Fruit fly (Drosophila melanogaster) whole organism, prepupa: ENCODE results near the gene Trmt61.
A peak's percentile ranks its signal among the peaks of the same experiment; 100 is the strongest.

Experiments used
- Blimp-1 ChIP-seq: fragments of 200-800 bp; sonication (Bioruptor generic); optimal IDR thresholded peaks from 3 replicates; lab custom pipeline; 2017; ENCODE audit warnings: missing biosample characterization, missing genetic modification characterization, mild to moderate bottlenecking, moderate library complexity, missing genetic modification reagents
- CG10631 ChIP-seq: fragments of 200-800 bp; sonication (Bioruptor generic); optimal IDR thresholded peaks from 2 replicates; lab custom pipeline; 2016; ENCODE audit warnings: missing biosample characterization, missing genetic modification characterization
- CG11294 ChIP-seq: fragments of 200-800 bp; sonication (Bioruptor generic); IDR thresholded peaks from 2 replicates; pipeline ENCODE4 v1.3.6; 2022; ENCODE audit warnings: missing biosample characterization, missing genetic modification characterization
- CG11762 ChIP-seq: fragments of 200-800 bp; sonication (Bioruptor generic); optimal IDR thresholded peaks from 3 replicates; lab custom pipeline; 2016; ENCODE audit warnings: missing biosample characterization, missing genetic modification characterization; ENCODE audit not compliant: insufficient read depth
- CG11902 ChIP-seq: fragments of 200-800 bp; sonication (Bioruptor generic); optimal IDR thresholded peaks from 3 replicates; lab custom pipeline; 2016; ENCODE audit warnings: missing biosample characterization, missing genetic modification characterization
- CG15336 ChIP-seq: fragments of 200-800 bp; sonication (Bioruptor generic); IDR thresholded peaks from 2 replicates; pipeline ENCODE4 v1.3.6; 2022; ENCODE audit warnings: missing biosample characterization, missing genetic modification characterization
- CG1621 ChIP-seq: fragments of 200-800 bp; sonication (Bioruptor generic); optimal IDR thresholded peaks from 3 replicates; lab custom pipeline; 2018; ENCODE audit warnings: missing biosample characterization, mild to moderate bottlenecking, missing genetic modification characterization
- CG16779 ChIP-seq: fragments of 200-800 bp; sonication (Bioruptor generic); optimal IDR thresholded peaks from 3 replicates; lab custom pipeline; 2017; ENCODE audit warnings: missing biosample characterization, mild to moderate bottlenecking, missing genetic modification characterization
- CG32006 ChIP-seq: fragments of 200-800 bp; sonication (Bioruptor generic); optimal IDR thresholded peaks from 3 replicates; lab custom pipeline; 2017; ENCODE audit warnings: missing biosample characterization, mild to moderate bottlenecking, missing genetic modification characterization
- CG34406 ChIP-seq: fragments of 200-800 bp; sonication (Bioruptor generic); optimal IDR thresholded peaks from 3 replicates; lab custom pipeline; 2016; ENCODE audit warnings: missing biosample characterization, missing genetic modification characterization
- CG3919 ChIP-seq: fragments of 200-800 bp; sonication (Bioruptor generic); optimal IDR thresholded peaks from 3 replicates; lab custom pipeline; 2016; ENCODE audit warnings: missing biosample characterization, missing genetic modification characterization
- CG4318 ChIP-seq: fragments of 200-800 bp; sonication (Bioruptor generic); optimal IDR thresholded peaks from 3 replicates; lab custom pipeline; 2017; ENCODE audit warnings: missing biosample characterization, mild to moderate bottlenecking, missing genetic modification characterization
- CG6163 ChIP-seq: fragments of 200-800 bp; sonication (Bioruptor generic); IDR thresholded peaks from 3 replicates; pipeline ENCODE4 v1.3.6; 2022; ENCODE audit warnings: missing biosample characterization, missing genetic modification characterization
- CG6276 ChIP-seq: fragments of 200-800 bp; sonication (Bioruptor generic); optimal IDR thresholded peaks from 2 replicates; lab custom pipeline; 2017; ENCODE audit warnings: missing biosample characterization, mild to moderate bottlenecking, missing genetic modification characterization
- CG6808 ChIP-seq: fragments of 200-800 bp; sonication (Bioruptor generic); optimal IDR thresholded peaks from 3 replicates; lab custom pipeline; 2017; ENCODE audit warnings: missing biosample characterization, missing genetic modification characterization, mild to moderate bottlenecking, moderate library complexity, missing genetic modification reagents
- CG6854 ChIP-seq: fragments of 200-800 bp; sonication (Bioruptor generic); optimal IDR thresholded peaks from 2 replicates; lab custom pipeline; 2017; ENCODE audit warnings: missing biosample characterization, mild to moderate bottlenecking, missing genetic modification characterization
- CG7368 ChIP-seq: fragments of 200-800 bp; sonication (Bioruptor generic); optimal IDR thresholded peaks from 3 replicates; lab custom pipeline; 2016; ENCODE audit warnings: missing biosample characterization, missing genetic modification characterization
- CG8632 ChIP-seq: fragments of 200-800 bp; sonication (Bioruptor generic); optimal IDR thresholded peaks from 3 replicates; lab custom pipeline; 2016; ENCODE audit warnings: missing biosample characterization, missing genetic modification characterization
- CG9139 ChIP-seq: fragments of 200-800 bp; sonication (Bioruptor generic); optimal IDR thresholded peaks from 3 replicates; lab custom pipeline; 2017; ENCODE audit warnings: missing biosample characterization, mild to moderate bottlenecking, missing genetic modification characterization
- Eip75B ChIP-seq: fragments of 200-800 bp; sonication (Bioruptor generic); optimal IDR thresholded peaks from 3 replicates; lab custom pipeline; 2016; ENCODE audit warnings: missing biosample characterization, missing genetic modification characterization
- Eip93F ChIP-seq: fragments of 200-800 bp; sonication (Bioruptor generic); optimal IDR thresholded peaks from 2 replicates; lab custom pipeline; 2016; ENCODE audit warnings: missing biosample characterization, mild to moderate bottlenecking, missing genetic modification characterization
- Ets21C ChIP-seq: fragments of 200-800 bp; sonication (Bioruptor generic); optimal IDR thresholded peaks from 3 replicates; lab custom pipeline; 2016; ENCODE audit warnings: missing biosample characterization, missing genetic modification characterization
- Ets96B ChIP-seq: fragments of 200-800 bp; optimal IDR thresholded peaks from 2 replicates; lab custom pipeline; 2019; ENCODE audit warnings: missing biosample characterization, mild to moderate bottlenecking, missing genetic modification characterization, moderate library complexity
- Gug ChIP-seq: fragments of 200-800 bp; sonication (Bioruptor generic); IDR thresholded peaks from 2 replicates; pipeline ENCODE4 v1.3.6; 2022; ENCODE audit warnings: missing biosample characterization, missing genetic modification characterization
- Hr38 ChIP-seq: sonication (Bioruptor generic); optimal IDR thresholded peaks from 2 replicates; lab custom pipeline; 2016; ENCODE audit warnings: missing biosample characterization, missing genetic modification characterization
- Hr39 ChIP-seq: fragments of 200-800 bp; sonication (Bioruptor generic); optimal IDR thresholded peaks from 2 replicates; lab custom pipeline; 2016; ENCODE audit warnings: missing biosample characterization, missing genetic modification characterization
- Hr4 ChIP-seq: fragments of 200-800 bp; sonication (Bioruptor generic); optimal IDR thresholded peaks from 3 replicates; lab custom pipeline; 2016; ENCODE audit warnings: missing biosample characterization, missing genetic modification characterization
- Lpt ChIP-seq: fragments of 200-800 bp; sonication (Bioruptor generic); optimal IDR thresholded peaks from 3 replicates; lab custom pipeline; 2016; ENCODE audit warnings: missing biosample characterization, missing genetic modification characterization
- Met ChIP-seq: fragments of 200-800 bp; sonication (Bioruptor generic); optimal IDR thresholded peaks from 3 replicates; lab custom pipeline; 2016; ENCODE audit warnings: missing biosample characterization, missing genetic modification characterization
- Smox ChIP-seq: fragments of 200-800 bp; sonication (Bioruptor generic); optimal IDR thresholded peaks from 3 replicates; lab custom pipeline; 2016; ENCODE audit warnings: missing biosample characterization, missing genetic modification characterization
- Sox15 ChIP-seq: fragments of 200-800 bp; sonication (Bioruptor generic); optimal IDR thresholded peaks from 3 replicates; lab custom pipeline; 2016; ENCODE audit warnings: missing biosample characterization, missing genetic modification characterization
- cyc ChIP-seq: fragments of 200-800 bp; sonication (Bioruptor generic); optimal IDR thresholded peaks from 3 replicates; lab custom pipeline; 2016; ENCODE audit warnings: missing biosample characterization, missing genetic modification characterization
- dac ChIP-seq: fragments of 200-800 bp; sonication (Bioruptor generic); optimal IDR thresholded peaks from 2 replicates; lab custom pipeline; 2017; ENCODE audit warnings: missing biosample characterization, mild to moderate bottlenecking, missing genetic modification characterization
- eg ChIP-seq: fragments of 200-800 bp; sonication (Bioruptor generic); IDR thresholded peaks from 3 replicates; pipeline ENCODE4 v1.3.6; 2022; ENCODE audit warnings: missing biosample characterization, missing genetic modification characterization
- esn ChIP-seq: fragments of 200-800 bp; sonication (Bioruptor generic); optimal IDR thresholded peaks from 2 replicates; lab custom pipeline; 2016; ENCODE audit warnings: missing biosample characterization, mild to moderate bottlenecking, missing genetic modification characterization, moderate library complexity
- fd59A ChIP-seq: fragments of 200-800 bp; sonication (Bioruptor generic); optimal IDR thresholded peaks from 2 replicates; lab custom pipeline; 2017; ENCODE audit warnings: missing biosample characterization, mild to moderate bottlenecking, missing genetic modification characterization, missing genetic modification reagents
- fd85E ChIP-seq: fragments of 200-800 bp; sonication (Bioruptor generic); optimal IDR thresholded peaks from 3 replicates; lab custom pipeline; 2016; ENCODE audit warnings: missing biosample characterization, missing genetic modification characterization
- pdm3 ChIP-seq: fragments of 200-800 bp; sonication (Bioruptor generic); optimal IDR thresholded peaks from 3 replicates; lab custom pipeline; 2016; ENCODE audit warnings: missing biosample characterization, missing genetic modification characterization
- salr ChIP-seq, 2 experiments: fragments of 200-800 bp; sonication (Bioruptor generic); optimal IDR thresholded peaks; 3 replicates each; lab custom pipeline; 2016 to 2018; ENCODE audit warnings: missing biosample characterization in 2 of 2, missing genetic modification characterization in 2 of 2, mild to moderate bottlenecking in 1 of 2
- spab ChIP-seq: fragments of 200-800 bp; sonication (Bioruptor generic); optimal IDR thresholded peaks from 2 replicates; lab custom pipeline; 2017; ENCODE audit warnings: missing biosample characterization, mild to moderate bottlenecking, missing genetic modification characterization, missing genetic modification reagents
- ss ChIP-seq, 2 experiments: fragments of 200-800 bp; sonication (Bioruptor generic); optimal IDR thresholded peaks; 2 replicates in 1 of 2; 3 replicates in 1 of 2; lab custom pipeline; 2017 to 2018; ENCODE audit warnings: mild to moderate bottlenecking in 2 of 2, missing biosample characterization in 2 of 2, missing genetic modification characterization in 2 of 2, moderate library complexity in 1 of 2
- svp ChIP-seq: fragments of 200-800 bp; sonication (Bioruptor generic); peaks from one replicate; lab custom pipeline; 2016; ENCODE audit warnings: missing biosample characterization, missing genetic modification characterization
- topi ChIP-seq: fragments of 200-800 bp; sonication (Bioruptor generic); optimal IDR thresholded peaks from 3 replicates; lab custom pipeline; 2016; ENCODE audit warnings: missing biosample characterization, missing genetic modification characterization
- vri ChIP-seq: fragments of 200-800 bp; sonication (Bioruptor generic); optimal IDR thresholded peaks from 3 replicates; lab custom pipeline; 2016; ENCODE audit warnings: missing biosample characterization, mild to moderate bottlenecking, missing genetic modification characterization

The Trmt61 gene

dm6 chr3R:26020244-26021171, 38.8 kb upstream of the Trmt61 start (continued):
- TF ChIP-seq CG11294 (GFP tag; lab: Robert Waterston, UW) (peak; percentile 19; the same call in 1 of the 2 replicates), Hr38 (no peak), CG7368 (GFP tag; lab: Kevin White, UChicago) (peak; percentile 54), Hr39 (GFP tag; lab: Kevin White, UChicago) (peak; percentile 36), vri (peak; percentile 27), CG6808 (peak; percentile 72), CG11902 (GFP tag; lab: Kevin White, UChicago) (peak; percentile 47), svp (no peak), Eip75B (GFP tag; lab: Kevin White, UChicago) (peak; percentile 61), CG6163 (GFP tag; lab: Robert Waterston, UW) (peak; percentile 81), CG3919 (GFP tag; lab: Kevin White, UChicago) (peak; percentile 62), ss (GFP tag; optimal IDR thresholded peaks at IDR 0.05; lab: Kevin White, UChicago) (peak; percentile 9 to 61), salr (GFP tag; optimal IDR thresholded peaks at IDR 0.05; lab: Kevin White, UChicago) (peak; percentile 34 to 75), CG15336 (peak; percentile 86), spab (GFP tag; lab: Kevin White, UChicago) (peak; percentile 66), CG10631 (GFP tag; lab: Kevin White, UChicago) (peak; percentile 76), CG6276 (peak; percentile 74), Ets21C (GFP tag; lab: Kevin White, UChicago) (peak; percentile 6), Sox15 (GFP tag; lab: Kevin White, UChicago) (peak; percentile 53), CG11762 (GFP tag; lab: Kevin White, UChicago) (peak; percentile 59), cyc (peak; percentile 43), CG6854 (no peak), CG1621 (tag; lab: Kevin White, UChicago) (peak; percentile 60), Blimp-1 (GFP tag; lab: Kevin White, UChicago) (no peak), dac (GFP tag; lab: Kevin White, UChicago) (peak; percentile 53), fd59A (GFP tag; lab: Kevin White, UChicago) (peak; percentile 55), esn (GFP tag; lab: Kevin White, UChicago) (peak; percentile 64)

dm6 chr3R:26021195-26021914, 37.9 kb upstream of the Trmt61 start:
- peak; percentile 92 for TF ChIP-seq Eip75B (GFP tag; lab: Kevin White, UChicago)
- peak; percentile 93 for TF ChIP-seq CG8632 (GFP tag; lab: Kevin White, UChicago)
- TF ChIP-seq ss (GFP tag; optimal IDR thresholded peaks at IDR 0.05; lab: Kevin White, UChicago): peak; percentile 82 to 93
- TF ChIP-seq Hr4 (GFP tag; lab: Kevin White, UChicago): peak; percentile 92
- peak; percentile 61 to 98 for TF ChIP-seq salr (GFP tag; optimal IDR thresholded peaks at IDR 0.05; lab: Kevin White, UChicago)
- peak; percentile 87 for TF ChIP-seq Blimp-1 (GFP tag; lab: Kevin White, UChicago)
- peak; percentile 94 for TF ChIP-seq Ets96B
- peak; percentile 66 for TF ChIP-seq Gug (GFP tag; lab: Robert Waterston, UW)
- TF ChIP-seq CG10631 (GFP tag; lab: Kevin White, UChicago): peak; percentile 96
- peak; percentile 92 for TF ChIP-seq Ets21C (GFP tag; lab: Kevin White, UChicago)
- TF ChIP-seq CG3919 (GFP tag; lab: Kevin White, UChicago): peak; percentile 91
- TF ChIP-seq Lpt: peak; percentile 88
- TF ChIP-seq cyc: peak; percentile 87
- TF ChIP-seq CG34406 (GFP tag; lab: Kevin White, UChicago): peak; percentile 94
- peak; percentile 95 for TF ChIP-seq Met (GFP tag; lab: Kevin White, UChicago)
- TF ChIP-seq CG11294 (GFP tag; lab: Robert Waterston, UW): peak; percentile 71; the same call in 1 of the 2 replicates
- peak; percentile 93 for TF ChIP-seq Sox15 (GFP tag; lab: Kevin White, UChicago)
- TF ChIP-seq eg (GFP tag; lab: Robert Waterston, UW): peak; percentile 78
- TF ChIP-seq Hr39 (GFP tag; lab: Kevin White, UChicago): peak; percentile 89
- TF ChIP-seq CG6854: peak; percentile 71
- peak; percentile 98 for TF ChIP-seq CG32006 (GFP tag; lab: Kevin White, UChicago)
- peak; percentile 95 for TF ChIP-seq topi (GFP tag; lab: Kevin White, UChicago)
- peak; percentile 89 for TF ChIP-seq CG16779 (tag; lab: Kevin White, UChicago)
- peak; percentile 6 for TF ChIP-seq Eip93F (GFP tag; lab: Kevin White, UChicago)
- TF ChIP-seq CG4318 (GFP tag; lab: Kevin White, UChicago): peak; percentile 96
- TF ChIP-seq pdm3: peak; percentile 93
- TF ChIP-seq CG9139 (GFP tag; lab: Kevin White, UChicago): peak; percentile 73
- peak; percentile 96 for TF ChIP-seq CG6808
- peak; percentile 41 for TF ChIP-seq fd85E
- peak; percentile 93 for TF ChIP-seq Smox (GFP tag; lab: Kevin White, UChicago)
